Fruit fly (Drosophila melanogaster): Measurements from ENCODE around the gene GC1.

Gene GC1

dm6 chr3R:11948903-11949358, 18.6 kb upstream of the GC1 start, which contains the start of gene Cad87A (continued):
- TF ChIP-seq HmgZ (tag; optimal IDR thresholded peaks at IDR 0.05) (no peak), CG1832 (GFP tag; optimal IDR thresholded peaks at IDR 0.05) (no peak), Ravus (GFP tag; IDR thresholded peaks at IDR 0.05) (no peak), Sry-δ (GFP tag; optimal IDR thresholded peaks at IDR 0.05) (no peak), CG6791 (GFP tag; IDR thresholded peaks at IDR 0.05; ENCODE audit: partially characterized antibody) (no peak), YL-1 (GFP tag; optimal IDR thresholded peaks at IDR 0.05) (no peak), MESR4 (GFP tag; optimal IDR thresholded peaks at IDR 0.05) (peak; percentile 29), Dad (GFP tag; optimal IDR thresholded peaks at IDR 0.05) (no peak), Atf-2 (GFP tag; optimal IDR thresholded peaks at IDR 0.05) (no peak), grn (GFP tag; optimal IDR thresholded peaks at IDR 0.05) (no peak), CG10431 (GFP tag; optimal IDR thresholded peaks at IDR 0.05) (no peak), slou (GFP tag; optimal IDR thresholded peaks at IDR 0.05) (no peak), z (GFP tag; IDR thresholded peaks at IDR 0.05) (no peak), chm (GFP tag; IDR thresholded peaks at IDR 0.05) (no peak), CG9437 (GFP tag; optimal IDR thresholded peaks at IDR 0.05) (peak; percentile 67), Bdp1 (GFP tag; optimal IDR thresholded peaks at IDR 0.05) (no peak), CG3995 (GFP tag; optimal IDR thresholded peaks at IDR 0.05) (no peak), fru (optimal IDR thresholded peaks at IDR 0.05) (no peak), trem (tag; optimal IDR thresholded peaks at IDR 0.05) (peak; percentile 36), Spps (tag; optimal IDR thresholded peaks at IDR 0.05) (no peak), CG6765 (GFP tag; optimal IDR thresholded peaks at IDR 0.05) (no peak), Nf-YA (GFP tag; IDR thresholded peaks at IDR 0.05) (no peak), CG3726 (GFP tag; IDR thresholded peaks at IDR 0.05) (no peak), CG15514 (GFP tag; optimal IDR thresholded peaks at IDR 0.05) (no peak), Med (GFP tag) (peak; percentile 91), dan (GFP tag; IDR thresholded peaks at IDR 0.05) (no peak), ems (GFP tag; optimal IDR thresholded peaks at IDR 0.05) (peak; percentile 34), HLH54F (GFP tag; optimal IDR thresholded peaks at IDR 0.05) (no peak), stc (GFP tag; IDR thresholded peaks at IDR 0.05) (no peak), CG12104 (GFP tag; optimal IDR thresholded peaks at IDR 0.05) (no peak), Hr39 (optimal IDR thresholded peaks at IDR 0.05) (no peak), CG30403 (GFP tag; optimal IDR thresholded peaks at IDR 0.05) (no peak), CG12391 (tag; optimal IDR thresholded peaks at IDR 0.05) (no peak), D19B (GFP tag; optimal IDR thresholded peaks at IDR 0.05) (no peak), CG3065 (GFP tag; optimal IDR thresholded peaks at IDR 0.05) (no peak), CG12155 (GFP tag; optimal IDR thresholded peaks at IDR 0.05) (no peak), CG4854 (GFP tag; optimal IDR thresholded peaks at IDR 0.05) (no peak), CG32767 (GFP tag; IDR thresholded peaks at IDR 0.05) (no peak), Hr78 (GFP tag; optimal IDR thresholded peaks at IDR 0.05) (no peak), Deaf1 (tag; optimal IDR thresholded peaks at IDR 0.05) (no peak), run (tag; optimal IDR thresholded peaks at IDR 0.05) (peak; percentile 36), CG1602 (GFP tag; optimal IDR thresholded peaks at IDR 0.05) (no peak), CG2199 (GFP tag; IDR thresholded peaks at IDR 0.05) (no peak), Rx (GFP tag; IDR thresholded peaks at IDR 0.05) (no peak), CG9817 (tag; optimal IDR thresholded peaks at IDR 0.05) (no peak), ftz-f1 (GFP tag; optimal IDR thresholded peaks at IDR 0.05) (peak; percentile 60), Trl (optimal IDR thresholded peaks at IDR 0.05) (peak; percentile 41 to 62), Trl (GFP tag; optimal IDR thresholded peaks at IDR 0.05) (peak; percentile 59), maf-S (GFP tag; optimal IDR thresholded peaks at IDR 0.05) (peak; percentile 15), zfh2 (GFP tag; optimal IDR thresholded peaks at IDR 0.05) (no peak), pb (GFP tag; optimal IDR thresholded peaks at IDR 0.05) (no peak), twi (tag; optimal IDR thresholded peaks at IDR 0.05) (no peak), CG3407 (GFP tag; optimal IDR thresholded peaks at IDR 0.05) (peak; percentile 14), hbn (GFP tag; IDR thresholded peaks at IDR 0.05; ENCODE audit: partially characterized antibody) (no peak)
